Fruit fly (Drosophila melanogaster) whole organism, prepupa: ENCODE data around the gene TTLL6B.
A peak's percentile ranks its signal among the peaks of the same experiment; 100 is the strongest.

Experiments used
- CG16779 ChIP-seq: fragments of 200-800 bp; sonication (Bioruptor generic); optimal IDR thresholded peaks from 3 replicates; lab custom pipeline; 2017; ENCODE audit warnings: missing biosample characterization, mild to moderate bottlenecking, missing genetic modification characterization
- CG6854 ChIP-seq: fragments of 200-800 bp; sonication (Bioruptor generic); optimal IDR thresholded peaks from 2 replicates; lab custom pipeline; 2017; ENCODE audit warnings: missing biosample characterization, mild to moderate bottlenecking, missing genetic modification characterization
- CG7368 ChIP-seq: fragments of 200-800 bp; sonication (Bioruptor generic); optimal IDR thresholded peaks from 3 replicates; lab custom pipeline; 2016; ENCODE audit warnings: missing biosample characterization, missing genetic modification characterization
- achi ChIP-seq: fragments of 200-800 bp; sonication (Bioruptor generic); optimal IDR thresholded peaks from 3 replicates; lab custom pipeline; 2016; ENCODE audit warnings: missing biosample characterization, missing genetic modification characterization

dm6 chr3R:27282286-27282685 is 31.5 kb upstream of the TTLL6B start, which contains the start of gene mrt:
- TF ChIP-seq achi (GFP tag; lab: Kevin White, UChicago) (peak; percentile 50), CG7368 (GFP tag; lab: Kevin White, UChicago) (peak; percentile 15), CG16779 (tag; lab: Kevin White, UChicago) (no peak), CG6854 (no peak)
